Fruit fly (Drosophila melanogaster): ENCODE measurements around the gene Atg8a.

Atg8a gene

dm6 chrX:10802457-10803378 lies 34.6 kb upstream of the Atg8a start (continued):
- no peak for TF ChIP-seq Dip3 (GFP tag; optimal IDR thresholded peaks at IDR 0.05)
- TF ChIP-seq scrt (GFP tag; optimal IDR thresholded peaks at IDR 0.05): peak; percentile 15
- no peak for TF ChIP-seq br (optimal IDR thresholded peaks at IDR 0.05)
- TF ChIP-seq Dek (tag; optimal IDR thresholded peaks at IDR 0.05): peak; percentile 46
- TF ChIP-seq CG32532 (GFP tag; IDR thresholded peaks at IDR 0.05): peak; percentile 37; the same call in 1 of the 2 replicates
- TF ChIP-seq cg (GFP tag; optimal IDR thresholded peaks at IDR 0.05): peak; percentile 80
- no peak for TF ChIP-seq CG18764 (GFP tag; optimal IDR thresholded peaks at IDR 0.05)
- no peak for TF ChIP-seq pzg (GFP tag; optimal IDR thresholded peaks at IDR 0.05)
- TF ChIP-seq pan (optimal IDR thresholded peaks at IDR 0.05): no peak
- peak in 1 of 2 experiments; percentile 62 for TF ChIP-seq pan (GFP tag; optimal IDR thresholded peaks at IDR 0.05 in 1 of 2, IDR thresholded peaks at IDR 0.05 in 1 of 2)
- no peak for TF ChIP-seq HLH54F (GFP tag; optimal IDR thresholded peaks at IDR 0.05)
- peak; percentile 87 for TF ChIP-seq CG17361 (GFP tag; IDR thresholded peaks at IDR 0.05)
- TF ChIP-seq PHDP (tag; optimal IDR thresholded peaks at IDR 0.05): peak; percentile 75
- peak; percentile 61 for TF ChIP-seq CG9727 (GFP tag; optimal IDR thresholded peaks at IDR 0.05)
- TF ChIP-seq B-H1 (GFP tag; IDR thresholded peaks at IDR 0.05): peak; percentile 27; the same call in 1 of the 3 replicates
- TF ChIP-seq CG6254 (GFP tag; optimal IDR thresholded peaks at IDR 0.05): peak; percentile 52
- peak in 1 of 2 experiments; percentile 27 for TF ChIP-seq Pdp1 (GFP tag; optimal IDR thresholded peaks at IDR 0.05)
- TF ChIP-seq CG7839 (tag; optimal IDR thresholded peaks at IDR 0.05): peak; percentile 85
- peak; percentile 25 for TF ChIP-seq Chrac-16 (GFP tag; optimal IDR thresholded peaks at IDR 0.05)
- TF ChIP-seq HLH3B (GFP tag; IDR thresholded peaks at IDR 0.05): peak; percentile 53; the same call in 1 of the 2 replicates
- peak; percentile 50 for TF ChIP-seq CG8359 (GFP tag; optimal IDR thresholded peaks at IDR 0.05; ENCODE audit: borderline replicate concordance)
- peak; percentile 40 for TF ChIP-seq CG10366 (GFP tag; IDR thresholded peaks at IDR 0.05)
- TF ChIP-seq Hr78 (GFP tag; optimal IDR thresholded peaks at IDR 0.05): peak in 1 of 2 experiments; percentile 91
- no peak for TF ChIP-seq CG14667 (GFP tag; IDR thresholded peaks at IDR 0.05)
- TF ChIP-seq Oaz (GFP tag; IDR thresholded peaks at IDR 0.05): no peak
- peak; percentile 38 for TF ChIP-seq CG4424 (GFP tag; optimal IDR thresholded peaks at IDR 0.05)
- TF ChIP-seq NC2β (GFP tag; optimal IDR thresholded peaks at IDR 0.05): no peak
- no peak for TF ChIP-seq prd (optimal IDR thresholded peaks at IDR 0.05)
- TF ChIP-seq prd (GFP tag; IDR thresholded peaks at IDR 0.05): peak; percentile 57; the same call in 2 of the 3 replicates
- no peak for TF ChIP-seq CG1647 (GFP tag; optimal IDR thresholded peaks at IDR 0.05)
- peak; percentile 40 for TF ChIP-seq CG13775 (GFP tag; optimal IDR thresholded peaks at IDR 0.05)
- TF ChIP-seq Xrp1 (GFP tag; IDR thresholded peaks at IDR 0.05): peak; percentile 71
- TF ChIP-seq lola (GFP tag; optimal IDR thresholded peaks at IDR 0.05): peak in 1 of 3 experiments; percentile 65
- peak; percentile 60 for TF ChIP-seq Fer1 (GFP tag; optimal IDR thresholded peaks at IDR 0.05)
- TF ChIP-seq CG7556 (GFP tag; optimal IDR thresholded peaks at IDR 0.05): peak; percentile 75
- TF ChIP-seq E2f1 (GFP tag; IDR thresholded peaks at IDR 0.05): peak; percentile 45; the same call in 1 of the 2 replicates
- no peak for TF ChIP-seq CG30431 (GFP tag; optimal IDR thresholded peaks at IDR 0.05)
- peak; percentile 75 for TF ChIP-seq row (GFP tag; IDR thresholded peaks at IDR 0.05)
- TF ChIP-seq E2f2 (GFP tag; IDR thresholded peaks at IDR 0.05): peak; percentile 28; the same call in 1 of the 2 replicates
- TF ChIP-seq Usf (GFP tag; optimal IDR thresholded peaks at IDR 0.05): no peak
- TF ChIP-seq Ets65A (GFP tag): peak; percentile 64
- no peak for TF ChIP-seq CG13123 (GFP tag; optimal IDR thresholded peaks at IDR 0.05)
- no peak for TF ChIP-seq hth (optimal IDR thresholded peaks at IDR 0.05)
- peak in 1 of 2 experiments; percentile 74 for TF ChIP-seq bsh (GFP tag; optimal IDR thresholded peaks at IDR 0.05)
- TF ChIP-seq CG2712 (tag; optimal IDR thresholded peaks at IDR 0.05): peak; percentile 81
- peak; percentile 3 for TF ChIP-seq Six4 (GFP tag; optimal IDR thresholded peaks at IDR 0.05)
- TF ChIP-seq hkb (optimal IDR thresholded peaks at IDR 0.05): no peak
- peak; percentile 65 for TF ChIP-seq hkb (GFP tag; IDR thresholded peaks at IDR 0.05)
- TF ChIP-seq CG11696 (GFP tag; IDR thresholded peaks at IDR 0.05): peak; percentile 91
